Worm (Caenorhabditis elegans): ENCODE results near the gene Y42A5A.1.

ce11 chrV:11076403-11076802 lies 11.3 kb upstream of the Y42A5A.1 start:
- TF ChIP-seq Y53G8AR.9 (GFP tag; conservative IDR thresholded peaks at IDR 0.05): peak; percentile 95
- TF ChIP-seq nfya-2 (GFP tag; IDR thresholded peaks at IDR 0.05): peak; percentile 78; the same call in 1 of the 2 replicates
- TF ChIP-seq ceh-91 (GFP tag; IDR thresholded peaks at IDR 0.05): peak; percentile 11; the same call in 1 of the 2 replicates
- peak; percentile 64 for TF ChIP-seq Y95B8A.8 (GFP tag; IDR thresholded peaks at IDR 0.05)
- peak; percentile 81 for TF ChIP-seq T07F8.4 (tag; optimal IDR thresholded peaks at IDR 0.05)
- no peak for TF ChIP-seq mxl-1 (tag; optimal IDR thresholded peaks at IDR 0.05)
- peak; percentile 67 for TF ChIP-seq him-1 (tag; optimal IDR thresholded peaks at IDR 0.05)
- no peak for TF ChIP-seq ztf-3 (GFP tag; optimal IDR thresholded peaks at IDR 0.05)
- peak; percentile 67 for TF ChIP-seq die-1 (tag; optimal IDR thresholded peaks at IDR 0.05)
- peak; percentile 73 for TF ChIP-seq ama-1 (optimal IDR thresholded peaks at IDR 0.05)
- no peak for TF ChIP-seq ama-1 (GFP tag; optimal IDR thresholded peaks at IDR 0.05)
- TF ChIP-seq snpc-4 (GFP tag; optimal IDR thresholded peaks at IDR 0.05): peak; percentile 28
- TF ChIP-seq snpc-4 (tag; optimal IDR thresholded peaks at IDR 0.05): peak in 3 of 4 experiments; percentile 50 to 52 (median 50)
- peak; percentile 60; the same call in 1 of the 2 replicates for TF ChIP-seq hmg-20 (GFP tag; IDR thresholded peaks at IDR 0.05)
- peak in 1 of 3 experiments; percentile 81 for TF ChIP-seq lin-35 (GFP tag; optimal IDR thresholded peaks at IDR 0.05)
- peak; percentile 2 for TF ChIP-seq nhr-179 (tag; optimal IDR thresholded peaks at IDR 0.05)

Measured in whole organism, young adult.